Worm (Caenorhabditis elegans): ENCODE measurements around the gene Y38E10A.22.

DNA sequence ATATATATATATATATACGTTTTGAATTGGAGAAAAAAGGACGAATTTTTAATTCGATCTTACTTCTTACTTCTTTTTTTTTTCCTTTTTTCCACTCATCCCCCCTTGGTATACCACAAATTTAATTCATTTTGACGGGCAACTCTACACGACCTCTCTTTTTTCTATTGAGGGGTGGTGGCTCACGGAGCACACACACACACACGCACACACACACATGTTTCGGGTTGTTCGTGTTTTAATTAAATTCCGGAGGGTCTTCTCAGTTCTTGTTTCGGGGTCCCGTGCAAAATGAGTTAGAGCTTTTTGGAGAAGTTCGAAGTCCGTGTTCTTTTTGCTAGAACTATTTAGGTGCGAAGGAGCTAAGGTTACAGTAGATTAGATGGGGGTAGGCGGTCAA, 33.9 kb upstream of the Y38E10A.22 start:
- TF ChIP-seq ama-1 (optimal IDR thresholded peaks at IDR 0.05) (no peak), sea-1 (GFP tag; conservative IDR thresholded peaks at IDR 0.05) (no peak), tbx-37 (GFP tag; conservative IDR thresholded peaks at IDR 0.05) (no peak), F13C5.2 (tag; optimal IDR thresholded peaks at IDR 0.05) (no peak), scrt-1 (GFP tag; IDR thresholded peaks at IDR 0.05) (no peak), B0310.2 (tag; optimal IDR thresholded peaks at IDR 0.05) (no peak), ceh-36 (tag; optimal IDR thresholded peaks at IDR 0.05) (no peak)

Data from whole organism, early embryonic.